Fruit fly (Drosophila melanogaster) whole organism, adult: Measurements from ENCODE around the gene Polr2B.

ENCODE experiments used
- CG14711 ChIP-seq: fragments of 200-800 bp; sonication (Bioruptor generic); optimal IDR thresholded peaks from 2 replicates; lab custom pipeline; 2018; ENCODE audit warnings: missing biosample characterization, mild to moderate bottlenecking, missing genetic modification characterization, moderate library complexity
- Hr96 ChIP-seq: fragments of 200-800 bp; sonication (Bioruptor generic); optimal IDR thresholded peaks from 2 replicates; lab custom pipeline; 2016; ENCODE audit warnings: missing biosample characterization, missing genetic modification characterization
- cic ChIP-seq: fragments of 200-800 bp; sonication (Bioruptor generic); optimal IDR thresholded peaks from 2 replicates; lab custom pipeline; 2017; ENCODE audit warnings: missing biosample characterization, mild to moderate bottlenecking, missing genetic modification characterization, moderate library complexity
- cnc ChIP-seq, 2 experiments: fragments of >200 bp; optimal IDR thresholded peaks; 2 replicates each; lab custom pipeline; 2017
- pad ChIP-seq: fragments of 200-800 bp; sonication (Bioruptor generic); optimal IDR thresholded peaks from 3 replicates; lab custom pipeline; 2017; ENCODE audit warnings: missing biosample characterization, missing genetic modification characterization, mild to moderate bottlenecking, moderate library complexity, missing genetic modification reagents

- TF ChIP-seq cnc (optimal IDR thresholded peaks at IDR 0.05; lab: Kevin White, UChicago) (no peak), Hr96 (GFP tag; lab: Kevin White, UChicago) (no peak), CG14711 (tag; lab: Kevin White, UChicago) (no peak), pad (GFP tag; lab: Kevin White, UChicago) (no peak), cic (GFP tag; lab: Kevin White, UChicago) (no peak)
Observed at dm6 chr3R:14162176-14162759, 36.7 kb downstream of the Polr2B start, which contains the start of gene CG3199.
